Worm (Caenorhabditis elegans) whole organism, L2 larva: ENCODE measurements around the gene T26A8.4.

Source experiments
- C34F6.9 ChIP-seq: fragments of 150-350 bp; optimal IDR thresholded peaks from 2 replicates; lab custom pipeline; 2014; ENCODE audit warnings: missing biosample characterization, missing genetic modification characterization
- F13H6.1 ChIP-seq: sonication (generic microtip); optimal IDR thresholded peaks from 2 replicates; lab custom pipeline; 2016; ENCODE audit warnings: missing genetic modification characterization, missing compliant biosample characterization
- R02D3.7 ChIP-seq: fragments of 150-350 bp; optimal IDR thresholded peaks from 2 replicates; lab custom pipeline; 2014; ENCODE audit warnings: missing biosample characterization, missing genetic modification characterization
- Y55F3AM.14 ChIP-seq: fragments of 200-800 bp; sonication (Bioruptor generic); optimal IDR thresholded peaks from 2 replicates; lab custom pipeline; 2018; ENCODE audit warnings: mild to moderate bottlenecking, missing genetic modification characterization, missing compliant biosample characterization
- ZK546.5 ChIP-seq: sonication (generic microtip); optimal IDR thresholded peaks from 2 replicates; lab custom pipeline; 2017; ENCODE audit warnings: missing biosample characterization, missing genetic modification characterization
- aly-2 ChIP-seq: fragments of 150-350 bp; optimal IDR thresholded peaks from 2 replicates; lab custom pipeline; 2014; ENCODE audit warnings: missing biosample characterization, missing genetic modification characterization
- ama-1 ChIP-seq: fragments of 150-350 bp; optimal IDR thresholded peaks from 2 replicates; lab custom pipeline; 2018; ENCODE audit warnings: inconsistent platforms
- blmp-1 ChIP-seq: sonication (generic microtip); optimal IDR thresholded peaks from 2 replicates; lab custom pipeline; 2017; ENCODE audit warnings: missing genetic modification characterization, mild to moderate bottlenecking, missing compliant biosample characterization, antibody characterized with exemption, moderate library complexity; ENCODE audit not compliant: insufficient read depth
- ceh-16 ChIP-seq: fragments of 150-350 bp; optimal IDR thresholded peaks from 2 replicates; lab custom pipeline; 2014; ENCODE audit warnings: missing biosample characterization, missing genetic modification characterization
- crh-2 ChIP-seq: sonication (generic microtip); optimal IDR thresholded peaks from 2 replicates; lab custom pipeline; 2017; ENCODE audit warnings: missing biosample characterization, missing genetic modification characterization
- dmd-4 ChIP-seq: sonication (generic microtip); optimal IDR thresholded peaks from 2 replicates; lab custom pipeline; 2017; ENCODE audit warnings: missing biosample characterization, missing genetic modification characterization
- egl-27 ChIP-seq: sonication (generic microtip); optimal IDR thresholded peaks from 3 replicates; lab custom pipeline; 2017; ENCODE audit warnings: missing biosample characterization, missing genetic modification reagents, missing genetic modification characterization
- fos-1 ChIP-seq: fragments of 150-350 bp; optimal IDR thresholded peaks from 2 replicates; lab custom pipeline; 2014; ENCODE audit warnings: missing biosample characterization, missing genetic modification characterization
- gmeb-1 ChIP-seq: fragments of 150-350 bp; optimal IDR thresholded peaks from 2 replicates; lab custom pipeline; 2014; ENCODE audit warnings: missing biosample characterization, missing genetic modification characterization
- lin-11 ChIP-seq: fragments of 150-350 bp; sonication (generic microtip); optimal IDR thresholded peaks from 2 replicates; lab custom pipeline; 2014; ENCODE audit warnings: missing biosample characterization, missing genetic modification characterization, inconsistent platforms, mixed read lengths
- lin-13 ChIP-seq: fragments of 150-350 bp; optimal IDR thresholded peaks from 2 replicates; lab custom pipeline; 2014; ENCODE audit warnings: missing biosample characterization, missing genetic modification reagents, missing genetic modification characterization
- lsy-2 ChIP-seq, 2 experiments: fragments of 150-350 bp in 1 of 2; sonication (generic microtip) in 1 of 2; optimal IDR thresholded peaks; 2 replicates each; lab custom pipeline; 2014 to 2017; ENCODE audit warnings: missing biosample characterization in 2 of 2, missing genetic modification characterization in 2 of 2
- mab-5 ChIP-seq: fragments of 150-350 bp; optimal IDR thresholded peaks from 2 replicates; lab custom pipeline; 2014; ENCODE audit warnings: missing biosample characterization, missing genetic modification characterization
- mbf-1 ChIP-seq: sonication (generic microtip); optimal IDR thresholded peaks from 2 replicates; lab custom pipeline; 2017; ENCODE audit warnings: missing biosample characterization, missing genetic modification characterization
- mdl-1 ChIP-seq, 2 experiments: fragments of 150-350 bp in 1 of 2; sonication (generic microtip) in 1 of 2; optimal IDR thresholded peaks; 2 replicates each; lab custom pipeline; 2017; ENCODE audit warnings: missing biosample characterization in 2 of 2, missing genetic modification characterization in 2 of 2
- nhr-10 ChIP-seq: sonication (generic microtip); optimal IDR thresholded peaks from 2 replicates; lab custom pipeline; 2017; ENCODE audit warnings: missing biosample characterization, missing genetic modification characterization
- nhr-11 ChIP-seq: fragments of 150-350 bp; optimal IDR thresholded peaks from 2 replicates; lab custom pipeline; 2014; ENCODE audit warnings: missing biosample characterization, missing genetic modification characterization
- nhr-12 ChIP-seq: fragments of 150-350 bp; optimal IDR thresholded peaks from 2 replicates; lab custom pipeline; 2014; ENCODE audit warnings: missing biosample characterization, missing genetic modification characterization
- nhr-129 ChIP-seq: fragments of 150-350 bp; optimal IDR thresholded peaks from 2 replicates; lab custom pipeline; 2014; ENCODE audit warnings: missing biosample characterization, missing genetic modification characterization
- nhr-21 ChIP-seq: fragments of 150-350 bp; optimal IDR thresholded peaks from 2 replicates; lab custom pipeline; 2014; ENCODE audit warnings: missing biosample characterization, missing genetic modification characterization
- nhr-23 ChIP-seq: fragments of 150-350 bp; optimal IDR thresholded peaks from 2 replicates; lab custom pipeline; 2014; ENCODE audit warnings: missing biosample characterization, missing genetic modification reagents, missing genetic modification characterization
- nhr-237 ChIP-seq: fragments of 150-350 bp; optimal IDR thresholded peaks from 2 replicates; lab custom pipeline; 2014; ENCODE audit warnings: missing biosample characterization, missing genetic modification characterization
- nhr-25 ChIP-seq: fragments of 150-350 bp; sonication (generic microtip); optimal IDR thresholded peaks from 3 replicates; lab custom pipeline; 2014; ENCODE audit warnings: missing biosample characterization, missing genetic modification characterization
- nhr-6 ChIP-seq: fragments of 150-350 bp; optimal IDR thresholded peaks from 2 replicates; lab custom pipeline; 2014; ENCODE audit warnings: missing biosample characterization, missing genetic modification characterization
- nhr-77 ChIP-seq: fragments of 150-350 bp; optimal IDR thresholded peaks from 2 replicates; lab custom pipeline; 2014; ENCODE audit warnings: missing biosample characterization, missing genetic modification characterization
- sem-4 ChIP-seq: fragments of 150-350 bp; optimal IDR thresholded peaks from 2 replicates; lab custom pipeline; 2014; ENCODE audit warnings: missing biosample characterization, missing genetic modification reagents, missing genetic modification characterization
- skn-1 ChIP-seq: sonication (generic microtip); optimal IDR thresholded peaks from 2 replicates; lab custom pipeline; 2017; ENCODE audit warnings: missing biosample characterization, missing genetic modification characterization
- sma-3 ChIP-seq: sonication (generic microtip); optimal IDR thresholded peaks from 2 replicates; lab custom pipeline; 2016; ENCODE audit warnings: missing genetic modification reagents, missing genetic modification characterization, missing compliant biosample characterization
- sma-9 ChIP-seq, 2 experiments: fragments of 150-350 bp in 1 of 2; sonication (generic microtip) in 1 of 2; optimal IDR thresholded peaks; 2 replicates each; lab custom pipeline; 2014 to 2016; ENCODE audit warnings: missing genetic modification characterization in 2 of 2, mild to moderate bottlenecking in 1 of 2, missing biosample characterization in 1 of 2, missing compliant biosample characterization in 1 of 2, missing genetic modification reagents in 1 of 2, moderate library complexity in 1 of 2
- snpc-4 ChIP-seq: fragments of 150-350 bp; optimal IDR thresholded peaks from 2 replicates; lab custom pipeline; 2014; ENCODE audit warnings: missing biosample characterization, missing genetic modification characterization
- unc-55 ChIP-seq: fragments of 150-350 bp; sonication (generic microtip); optimal IDR thresholded peaks from 3 replicates; lab custom pipeline; 2014; ENCODE audit warnings: missing biosample characterization, missing genetic modification reagents, missing genetic modification characterization
- zag-1 ChIP-seq: fragments of 150-350 bp; optimal IDR thresholded peaks from 2 replicates; lab custom pipeline; 2014; ENCODE audit warnings: missing biosample characterization, missing genetic modification characterization
- ztf-1 ChIP-seq: fragments of 200-800 bp; sonication (Bioruptor generic); conservative IDR thresholded peaks from 2 replicates; pipeline ENCODE4 v1.3.6; 2022; ENCODE audit warnings: missing genetic modification characterization, missing compliant biosample characterization
- ztf-11 ChIP-seq: sonication (generic microtip); optimal IDR thresholded peaks from 2 replicates; lab custom pipeline; 2017; ENCODE audit warnings: missing biosample characterization, missing genetic modification characterization
- ztf-4 ChIP-seq: fragments of 150-350 bp; optimal IDR thresholded peaks from 2 replicates; lab custom pipeline; 2014; ENCODE audit warnings: missing biosample characterization, missing genetic modification characterization

The T26A8.4 gene

DNA sequence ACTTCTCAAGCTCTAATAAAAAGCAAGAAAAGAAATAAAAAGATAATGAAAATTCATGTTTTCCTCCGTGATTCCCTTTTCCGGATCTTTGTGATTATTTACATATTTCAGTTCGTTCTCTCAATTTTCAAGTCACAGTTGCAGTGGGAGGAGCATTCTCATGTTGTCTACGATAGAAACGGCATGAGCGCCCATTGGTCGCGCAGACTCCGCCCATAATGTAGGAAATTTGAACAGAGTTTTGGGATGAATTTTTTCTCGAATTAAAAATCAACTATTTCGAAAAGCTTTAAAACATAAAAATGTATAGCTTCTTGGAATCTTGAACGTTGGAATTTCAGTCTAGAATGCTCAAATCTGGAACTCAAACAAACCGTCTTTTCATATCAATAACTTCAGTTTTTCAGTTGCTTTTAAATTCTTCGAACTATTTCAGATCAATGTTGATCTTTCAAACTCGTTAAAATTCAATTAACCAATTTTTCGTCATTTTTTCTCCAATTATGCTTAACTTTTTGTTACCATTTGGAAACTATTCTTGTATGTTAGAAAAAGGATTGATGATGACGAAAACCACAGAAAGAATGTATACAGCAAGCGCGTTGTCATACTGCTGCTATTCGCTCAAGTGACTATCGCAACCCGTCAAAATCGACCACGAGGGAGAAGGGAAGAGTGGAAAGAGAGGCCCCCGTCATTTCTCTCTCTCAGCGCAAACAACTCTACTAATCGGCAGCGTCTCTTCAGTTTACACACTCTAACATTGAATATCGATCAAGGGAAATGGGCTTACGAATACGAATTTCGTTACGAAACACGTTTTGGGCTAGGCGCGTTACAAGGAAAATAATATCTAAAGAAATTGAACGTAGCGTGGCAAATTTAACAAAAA lies 880 bp downstream of the T26A8.4 start (continued):
- TF ChIP-seq sma-3 (GFP tag; lab: Kevin White, UChicago) (peak; percentile 48), zag-1 (tag; lab: Kevin White, UChicago) (peak; percentile 38), gmeb-1 (peak; percentile 44), C34F6.9 (tag; lab: Kevin White, UChicago) (peak; percentile 47), egl-27 (peak; percentile 84), dmd-4 (tag; lab: Kevin White, UChicago) (no peak), lin-11 (peak; percentile 19), ztf-11 (tag; lab: Kevin White, UChicago) (no peak), fos-1 (tag; lab: Kevin White, UChicago) (peak; percentile 74), aly-2 (tag; lab: Kevin White, UChicago) (no peak), unc-55 (GFP tag; lab: Kevin White, UChicago) (peak; percentile 64), mbf-1 (tag; lab: Kevin White, UChicago) (peak; percentile 33), mdl-1 (tag; optimal IDR thresholded peaks at IDR 0.05; lab: Kevin White, UChicago) (peak; percentile 61 to 76), nhr-21 (tag; lab: Kevin White, UChicago) (peak; percentile 68), skn-1 (tag; lab: Kevin White, UChicago) (no peak), snpc-4 (tag; lab: Kevin White, UChicago) (peak; percentile 87)

- TF ChIP-seq crh-2 (peak; percentile 72), ama-1 (peak; percentile 98), fos-1 (tag; lab: Kevin White, UChicago) (peak; percentile 86), ztf-11 (tag; lab: Kevin White, UChicago) (no peak), snpc-4 (tag; lab: Kevin White, UChicago) (peak; percentile 99), ZK546.5 (tag; lab: Kevin White, UChicago) (no peak), sma-3 (GFP tag; lab: Kevin White, UChicago) (peak; percentile 95), egl-27 (peak; percentile 68), dmd-4 (tag; lab: Kevin White, UChicago) (no peak), gmeb-1 (peak; percentile 77), ztf-4 (tag; lab: Kevin White, UChicago) (peak; percentile 46), C34F6.9 (tag; lab: Kevin White, UChicago) (peak; percentile 60), nhr-23 (tag; lab: Kevin White, UChicago) (no peak), F13H6.1 (tag; lab: Kevin White, UChicago) (peak; percentile 81), Y55F3AM.14 (GFP tag; lab: Kevin White, UChicago) (peak; percentile 81), nhr-25 (tag; lab: Kevin White, UChicago) (peak; percentile 61), lsy-2 (tag; optimal IDR thresholded peaks at IDR 0.05; lab: Kevin White, UChicago) (peak; percentile 82 to 88), nhr-10 (tag; lab: Kevin White, UChicago) (peak; percentile 27), mab-5 (peak; percentile 51), ceh-16 (peak; percentile 45), mdl-1 (tag; optimal IDR thresholded peaks at IDR 0.05; lab: Kevin White, UChicago) (peak in 1 of 2 experiments; percentile 39), nhr-21 (tag; lab: Kevin White, UChicago) (peak; percentile 78), nhr-237 (tag; lab: Kevin White, UChicago) (no peak), nhr-11 (no peak), blmp-1 (peak; percentile 76), sem-4 (tag; lab: Kevin White, UChicago) (peak; percentile 44), nhr-6 (tag; lab: Kevin White, UChicago) (peak; percentile 50), unc-55 (GFP tag; lab: Kevin White, UChicago) (peak; percentile 61), R02D3.7 (tag; lab: Kevin White, UChicago) (peak; percentile 39), sma-9 (GFP tag; optimal IDR thresholded peaks at IDR 0.05; lab: Kevin White, UChicago) (peak; percentile 89), sma-9 (tag; optimal IDR thresholded peaks at IDR 0.05; lab: Kevin White, UChicago) (no peak), lin-11 (peak; percentile 69), nhr-77 (peak; percentile 18), ztf-1 (GFP tag; lab: Robert Waterston, UW) (no peak), nhr-129 (peak; percentile 66), lin-13 (GFP tag; lab: Kevin White, UChicago) (peak; percentile 65), nhr-12 (tag; lab: Kevin White, UChicago) (no peak)
Observed at ce11 chrIV:8428492-8428891, 4.2 kb downstream of the T26A8.4 start.
